In the genomic region with DNA sequence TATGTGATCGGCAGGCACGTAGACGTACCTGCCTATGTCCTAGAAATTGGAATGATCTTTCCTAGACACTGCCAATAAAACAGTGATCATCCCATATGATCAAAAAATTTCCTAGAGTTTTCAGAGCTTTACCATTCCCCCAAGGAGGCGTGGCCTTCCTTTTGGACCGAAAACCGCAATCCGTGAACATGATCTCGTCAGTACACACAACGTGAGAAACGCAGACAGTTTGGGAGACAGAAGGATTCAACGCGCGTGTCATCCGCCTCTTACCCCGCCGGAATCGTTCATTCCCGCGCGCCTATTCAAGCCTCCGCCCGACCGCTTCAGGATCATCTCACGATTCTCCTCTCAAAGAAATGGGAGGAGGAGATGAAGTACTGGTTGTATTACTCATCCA, we compare ENCODE assay signal across 2 worm cellular contexts.
TF ChIP-seq lines count a peak whose summit lies in the region.

A gene (plus strand): TSS at position 301 of the 400 bp plus-strand sequence.

TF ChIP-seq in whole organism, L4 larva, 104 proteins besides CTCF, POLR2A, EP300 and RAD21:
- TF ChIP-seq mxl-3 (GFP tag; optimal IDR thresholded peaks at IDR 0.05; lab: Kevin White, UChicago): peak; percentile 18
- TF ChIP-seq Y48G9A.11 (GFP tag; IDR thresholded peaks at IDR 0.05; lab: Robert Waterston, UW): no peak
- TF ChIP-seq aha-1 (tag; lab: Kevin White, UChicago): peak; percentile 4
- no peak for TF ChIP-seq fkh-10 (GFP tag; optimal IDR thresholded peaks at IDR 0.05; lab: Kevin White, UChicago)
- no peak for TF ChIP-seq daf-12 (tag; optimal IDR thresholded peaks at IDR 0.05; lab: Kevin White, UChicago)
- TF ChIP-seq ztf-7 (tag; optimal IDR thresholded peaks at IDR 0.05; lab: Kevin White, UChicago): no peak
- no peak for TF ChIP-seq ceh-32 (tag; optimal IDR thresholded peaks at IDR 0.05; lab: Kevin White, UChicago; ENCODE audit: poor library complexity)
- no peak for TF ChIP-seq duxl-1 (tag; optimal IDR thresholded peaks at IDR 0.05; lab: Kevin White, UChicago; ENCODE audit: poor library complexity)
- no peak for TF ChIP-seq lin-39 (tag; optimal IDR thresholded peaks at IDR 0.05; lab: Kevin White, UChicago)

TF ChIP-seq in whole organism, mixed stage, embryonic, 35 proteins besides CTCF, POLR2A, EP300 and RAD21:
- no peak for TF ChIP-seq M03D4.4 (tag; optimal IDR thresholded peaks at IDR 0.05; lab: Kevin White, UChicago)
- TF ChIP-seq ham-2 (GFP tag; optimal IDR thresholded peaks at IDR 0.05; lab: Kevin White, UChicago): peak; percentile 4
- no peak for TF ChIP-seq elt-3 (tag; optimal IDR thresholded peaks at IDR 0.05; lab: Kevin White, UChicago)
- no peak for TF ChIP-seq mep-1 (tag; optimal IDR thresholded peaks at IDR 0.05; lab: Kevin White, UChicago)
- TF ChIP-seq ceh-43 (GFP tag; optimal IDR thresholded peaks at IDR 0.05; lab: Kevin White, UChicago): no peak
- no peak for TF ChIP-seq nhr-28 (tag; optimal IDR thresholded peaks at IDR 0.05; lab: Kevin White, UChicago)
- no peak for TF ChIP-seq lsy-2 (tag; optimal IDR thresholded peaks at IDR 0.05; lab: Kevin White, UChicago)
